Fruit fly (Drosophila melanogaster) whole organism, embryonic: ENCODE measurements around the gene CG12948.

Experiments
- Atf3 ChIP-seq: fragments of 200-800 bp; sonication (Bioruptor generic); optimal IDR thresholded peaks from 3 replicates; lab custom pipeline; 2016; ENCODE audit warnings: missing biosample characterization, missing genetic modification characterization
- CG10147 ChIP-seq: fragments of 200-800 bp; sonication (Bioruptor generic); optimal IDR thresholded peaks from 2 replicates; lab custom pipeline; 2019; ENCODE audit warnings: missing biosample characterization, mild to moderate bottlenecking, missing genetic modification characterization, moderate library complexity
- CG10431 ChIP-seq: fragments of 200-800 bp; sonication (Bioruptor generic); optimal IDR thresholded peaks from 3 replicates; lab custom pipeline; 2018; ENCODE audit warnings: missing biosample characterization, mild to moderate bottlenecking, missing genetic modification characterization
- CG12769 ChIP-seq: fragments of 200-800 bp; sonication (Bioruptor generic); optimal IDR thresholded peaks from 2 replicates; lab custom pipeline; 2019; ENCODE audit warnings: missing biosample characterization, mild to moderate bottlenecking, missing genetic modification characterization, moderate library complexity
- CG16779 ChIP-seq: fragments of 200-800 bp; sonication (Bioruptor generic); IDR thresholded peaks from 2 replicates; pipeline ENCODE4 v1.3.6; 2022; ENCODE audit warnings: missing biosample characterization, missing genetic modification characterization
- CG17802 ChIP-seq: fragments of 200-800 bp; sonication (Bioruptor generic); optimal IDR thresholded peaks from 2 replicates; lab custom pipeline; 2018; ENCODE audit warnings: missing biosample characterization, mild to moderate bottlenecking, missing genetic modification characterization, moderate library complexity
- CG18619 ChIP-seq: fragments of 200-800 bp; sonication (Bioruptor generic); optimal IDR thresholded peaks from 3 replicates; lab custom pipeline; 2017; ENCODE audit warnings: missing biosample characterization, mild to moderate bottlenecking, missing genetic modification characterization
- CG30431 ChIP-seq: fragments of 200-800 bp; sonication (Bioruptor generic); optimal IDR thresholded peaks from 2 replicates; lab custom pipeline; 2017; ENCODE audit warnings: missing biosample characterization, missing genetic modification characterization
- CG3065 ChIP-seq: fragments of 200-800 bp; sonication (Bioruptor generic); optimal IDR thresholded peaks from 2 replicates; lab custom pipeline; 2016; ENCODE audit warnings: missing biosample characterization, missing genetic modification characterization
- CG3847 ChIP-seq: fragments of 200-800 bp; sonication (Bioruptor generic); IDR thresholded peaks from 2 replicates; pipeline ENCODE4 v1.3.6; 2022; ENCODE audit warnings: missing biosample characterization, missing genetic modification characterization
- CG4328 ChIP-seq: fragments of 200-800 bp; sonication (Bioruptor generic); optimal IDR thresholded peaks from 3 replicates; lab custom pipeline; 2017; ENCODE audit warnings: missing biosample characterization, missing genetic modification reagents, missing genetic modification characterization
- CG4854 ChIP-seq: fragments of 200-800 bp; sonication (Bioruptor generic); optimal IDR thresholded peaks from 2 replicates; lab custom pipeline; 2016; ENCODE audit warnings: missing biosample characterization, missing genetic modification characterization, inconsistent platforms
- CG6689 ChIP-seq: fragments of 200-800 bp; sonication (Bioruptor generic); IDR thresholded peaks from 2 replicates; pipeline ENCODE4 v1.3.6; 2022; ENCODE audit warnings: missing biosample characterization, missing genetic modification characterization
- CG6791 ChIP-seq: fragments of 200-800 bp; sonication (Bioruptor generic); IDR thresholded peaks from 3 replicates; pipeline ENCODE4 v1.3.6; 2022; ENCODE audit warnings: missing biosample characterization, missing genetic modification characterization; ENCODE audit not compliant: partially characterized antibody
- CG7963 ChIP-seq: fragments of 200-800 bp; sonication (Bioruptor generic); IDR thresholded peaks from 3 replicates; pipeline ENCODE4 v1.3.6; 2022; ENCODE audit warnings: missing biosample characterization, missing genetic modification characterization; ENCODE audit not compliant: partially characterized antibody
- CG8089 ChIP-seq: fragments of 200-800 bp; sonication (Bioruptor generic); optimal IDR thresholded peaks from 3 replicates; lab custom pipeline; 2016; ENCODE audit warnings: missing biosample characterization, missing genetic modification characterization
- CG8388 ChIP-seq: fragments of 200-800 bp; sonication (Bioruptor generic); optimal IDR thresholded peaks from 2 replicates; lab custom pipeline; 2019; ENCODE audit warnings: missing biosample characterization, mild to moderate bottlenecking, missing genetic modification characterization, moderate library complexity
- CkIIα-i1 ChIP-seq: fragments of 200-800 bp; sonication (Bioruptor generic); IDR thresholded peaks from 2 replicates; pipeline ENCODE4 v1.3.6; 2022; ENCODE audit warnings: missing biosample characterization, missing genetic modification characterization
- CoRest ChIP-seq: fragments of 200-800 bp; sonication (Bioruptor generic); optimal IDR thresholded peaks from 3 replicates; lab custom pipeline; 2018; ENCODE audit warnings: missing biosample characterization, mild to moderate bottlenecking, missing genetic modification characterization, moderate library complexity
- D19B ChIP-seq: fragments of 200-800 bp; sonication (Bioruptor generic); optimal IDR thresholded peaks from 2 replicates; lab custom pipeline; 2017; ENCODE audit warnings: missing biosample characterization, mild to moderate bottlenecking, missing genetic modification characterization
- Drgx ChIP-seq: fragments of 200-800 bp; sonication (Bioruptor generic); IDR thresholded peaks from 2 replicates; pipeline ENCODE4 v1.3.6; 2022; ENCODE audit warnings: missing biosample characterization, missing genetic modification characterization
- E2f1 ChIP-seq: fragments of 200-800 bp; sonication (Bioruptor generic); IDR thresholded peaks from 2 replicates; pipeline ENCODE4 v1.3.6; 2022; ENCODE audit warnings: missing biosample characterization, missing genetic modification characterization
- Ets65A ChIP-seq: fragments of 200-800 bp; sonication (Bioruptor generic); peaks from one replicate; lab custom pipeline; 2016; ENCODE audit warnings: missing biosample characterization, missing genetic modification characterization
- MBD-R2 ChIP-seq: fragments of 200-800 bp; sonication (Bioruptor generic); IDR thresholded peaks from 2 replicates; pipeline ENCODE4 v1.3.6; 2022; ENCODE audit warnings: missing biosample characterization, missing genetic modification characterization
- Nf-YA ChIP-seq: fragments of 200-800 bp; sonication (Bioruptor generic); IDR thresholded peaks from 2 replicates; pipeline ENCODE4 v1.3.6; 2022; ENCODE audit warnings: missing biosample characterization, missing genetic modification characterization
- Opbp ChIP-seq: fragments of 200-800 bp; sonication (Bioruptor generic); IDR thresholded peaks from 3 replicates; pipeline ENCODE4 v1.3.6; 2022; ENCODE audit warnings: missing biosample characterization, missing genetic modification characterization; ENCODE audit not compliant: partially characterized antibody
- Optix ChIP-seq: fragments of 200-800 bp; sonication (Bioruptor generic); IDR thresholded peaks from 3 replicates; pipeline ENCODE4 v1.3.6; 2022; ENCODE audit warnings: missing biosample characterization, missing genetic modification characterization
- Sry-δ ChIP-seq: fragments of 200-800 bp; sonication (Bioruptor generic); optimal IDR thresholded peaks from 2 replicates; lab custom pipeline; 2016; ENCODE audit warnings: missing biosample characterization, missing genetic modification characterization
- Xbp1 ChIP-seq: fragments of 200-800 bp; sonication (Bioruptor generic); optimal IDR thresholded peaks from 3 replicates; lab custom pipeline; 2016; ENCODE audit warnings: missing biosample characterization, mild to moderate bottlenecking, missing genetic modification characterization
- aop ChIP-seq: fragments of 200-800 bp; sonication (Bioruptor generic); IDR thresholded peaks from 2 replicates; pipeline ENCODE4 v1.3.6; 2022; ENCODE audit warnings: missing biosample characterization, missing genetic modification characterization
- ara ChIP-seq: fragments of 200-800 bp; sonication (Bioruptor generic); IDR thresholded peaks from 2 replicates; pipeline ENCODE4 v1.3.6; 2022; ENCODE audit warnings: missing biosample characterization, missing genetic modification characterization
- cato ChIP-seq: fragments of 200-800 bp; sonication (Bioruptor generic); optimal IDR thresholded peaks from 2 replicates; lab custom pipeline; 2016; ENCODE audit warnings: missing biosample characterization, missing genetic modification characterization, borderline replicate concordance
- ci ChIP-seq: fragments of 200-800 bp; sonication (Bioruptor generic); IDR thresholded peaks from 3 replicates; pipeline ENCODE4 v1.3.6; 2022; ENCODE audit warnings: missing biosample characterization, missing genetic modification characterization
- crc ChIP-seq: fragments of 200-800 bp; sonication (Bioruptor generic); optimal IDR thresholded peaks from 2 replicates; lab custom pipeline; 2016; ENCODE audit warnings: missing biosample characterization, missing genetic modification characterization
- da ChIP-seq: fragments of 200-800 bp; sonication (Bioruptor generic); optimal IDR thresholded peaks from 2 replicates; lab custom pipeline; 2016; ENCODE audit warnings: missing biosample characterization, missing genetic modification characterization
- dati ChIP-seq: fragments of 200-800 bp; sonication (Bioruptor generic); IDR thresholded peaks from 2 replicates; pipeline ENCODE4 v1.3.6; 2022; ENCODE audit warnings: missing biosample characterization, missing genetic modification characterization
- ewg ChIP-seq: fragments of 200-800 bp; sonication (Bioruptor generic); optimal IDR thresholded peaks from 3 replicates; lab custom pipeline; 2017; ENCODE audit warnings: mild to moderate bottlenecking, missing biosample characterization, missing genetic modification reagents, missing genetic modification characterization
- gce ChIP-seq: fragments of 200-800 bp; sonication (Bioruptor generic); IDR thresholded peaks from 3 replicates; pipeline ENCODE4 v1.3.6; 2022; ENCODE audit warnings: missing biosample characterization, missing genetic modification characterization
- gcm ChIP-seq: fragments of 200-800 bp; sonication (Bioruptor generic); optimal IDR thresholded peaks from 2 replicates; lab custom pipeline; 2019; ENCODE audit warnings: missing biosample characterization, mild to moderate bottlenecking, missing genetic modification characterization, moderate library complexity
- lov ChIP-seq, 2 experiments: fragments of 200-800 bp in 1 of 2; fragments of >200 bp in 1 of 2; sonication (Bioruptor generic) in 1 of 2; IDR thresholded peaks in 1 of 2; optimal IDR thresholded peaks in 1 of 2; 2 replicates in 1 of 2; 3 replicates in 1 of 2; pipeline versions ENCODE4 v1.3.6 to Lab custom; 2017 to 2022; ENCODE audit warnings: missing biosample characterization in 1 of 2, missing genetic modification characterization in 1 of 2
- luna ChIP-seq: fragments of 200-800 bp; sonication (Bioruptor generic); optimal IDR thresholded peaks from 2 replicates; lab custom pipeline; 2016; ENCODE audit warnings: missing biosample characterization, missing genetic modification characterization
- nerfin-1 ChIP-seq: fragments of 200-800 bp; sonication (Bioruptor generic); optimal IDR thresholded peaks from 3 replicates; lab custom pipeline; 2019; ENCODE audit warnings: missing biosample characterization, mild to moderate bottlenecking, missing genetic modification characterization, moderate library complexity
- nmo ChIP-seq: fragments of 200-800 bp; sonication (Bioruptor generic); optimal IDR thresholded peaks from 2 replicates; lab custom pipeline; 2018; ENCODE audit warnings: missing biosample characterization, mild to moderate bottlenecking, missing genetic modification characterization, moderate library complexity
- salm ChIP-seq: fragments of 200-800 bp; sonication (Bioruptor generic); optimal IDR thresholded peaks from 2 replicates; lab custom pipeline; 2018; ENCODE audit warnings: missing biosample characterization, mild to moderate bottlenecking, missing genetic modification characterization
- schlank ChIP-seq: fragments of 200-800 bp; sonication (Bioruptor generic); optimal IDR thresholded peaks from 2 replicates; lab custom pipeline; 2018; ENCODE audit warnings: missing biosample characterization, mild to moderate bottlenecking, missing genetic modification characterization
- ssp ChIP-seq: fragments of 200-800 bp; sonication (Bioruptor generic); IDR thresholded peaks from 2 replicates; pipeline ENCODE4 v1.3.6; 2022; ENCODE audit warnings: missing biosample characterization, missing genetic modification characterization
- tgo ChIP-seq: fragments of 200-800 bp; sonication (Bioruptor generic); IDR thresholded peaks from 3 replicates; pipeline ENCODE4 v1.3.6; 2022; ENCODE audit warnings: missing biosample characterization, missing genetic modification characterization
- unc-4 ChIP-seq: fragments of 200-800 bp; sonication (Bioruptor generic); IDR thresholded peaks from 2 replicates; pipeline ENCODE4 v1.3.6; 2022; ENCODE audit warnings: missing biosample characterization, missing genetic modification characterization; ENCODE audit not compliant: partially characterized antibody
- vfl ChIP-seq: fragments of 200-800 bp; sonication (Bioruptor generic); optimal IDR thresholded peaks from 2 replicates; lab custom pipeline; 2016; ENCODE audit warnings: missing biosample characterization, missing genetic modification characterization
- zen ChIP-seq: fragments of 200-800 bp; sonication (Bioruptor generic); optimal IDR thresholded peaks from 3 replicates; lab custom pipeline; 2018; ENCODE audit warnings: missing biosample characterization, mild to moderate bottlenecking, missing genetic modification characterization, moderate library complexity

Gene CG12948

DNA sequence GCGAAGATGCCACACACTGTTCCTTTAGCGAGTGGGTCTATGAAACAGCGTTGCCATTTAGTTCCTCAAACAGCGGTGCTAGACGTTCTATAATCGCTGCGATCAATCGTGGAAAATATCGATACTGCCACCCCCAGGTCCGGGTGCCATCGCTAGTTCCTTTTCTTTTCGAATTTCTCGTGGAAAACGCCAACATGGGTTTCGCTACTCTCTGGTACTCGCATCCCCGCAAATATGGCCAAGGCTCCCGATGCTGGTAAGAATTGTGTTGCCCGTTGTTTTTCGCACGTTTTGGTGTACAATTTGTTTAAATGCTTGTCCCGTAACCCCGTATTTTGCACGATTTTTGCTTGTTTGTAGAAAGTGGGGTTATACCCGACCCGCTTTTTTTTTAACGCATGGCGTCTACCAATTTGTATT is 30.4 kb upstream of the CG12948 start, which contains the start of gene RpS29 (continued):
- TF ChIP-seq lov (optimal IDR thresholded peaks at IDR 0.05; lab: Kevin White, UChicago), result no peak
- peak; percentile 62; the same call in 1 of the 3 replicates for TF ChIP-seq lov (GFP tag; IDR thresholded peaks at IDR 0.05; lab: Robert Waterston, UW)
- peak; percentile 63 for TF ChIP-seq CoRest (tag; lab: Kevin White, UChicago)
- TF ChIP-seq Nf-YA, result peak; percentile 59
- TF ChIP-seq CG4328, result peak; percentile 87
- peak; percentile 49 for TF ChIP-seq ssp
- TF ChIP-seq nmo (GFP tag; lab: Kevin White, UChicago), result peak; percentile 78
- TF ChIP-seq schlank, result peak; percentile 85
- peak; percentile 57 for TF ChIP-seq ewg (GFP tag; lab: Kevin White, UChicago)
- TF ChIP-seq D19B (GFP tag; lab: Kevin White, UChicago), result no peak
- 0 out of 2 replicates have a peak, but pooled peaks have one; percentile 33 for TF ChIP-seq Drgx (GFP tag; lab: Robert Waterston, UW)
- TF ChIP-seq CG17802 (tag; lab: Kevin White, UChicago), result peak; percentile 53
- TF ChIP-seq CG6689, result peak; percentile 28; the same call in 1 of the 2 replicates
- TF ChIP-seq gce (GFP tag; lab: Robert Waterston, UW), result peak; percentile 55; the same call in 1 of the 3 replicates
- TF ChIP-seq zen (tag; lab: Kevin White, UChicago), result peak; percentile 39
- TF ChIP-seq aop, result peak; percentile 97
- TF ChIP-seq vfl (GFP tag; lab: Kevin White, UChicago), result peak; percentile 79
- peak; percentile 74 for TF ChIP-seq gcm (GFP tag; lab: Kevin White, UChicago)
- peak; percentile 52 for TF ChIP-seq da (GFP tag; lab: Kevin White, UChicago)
- peak; percentile 79 for TF ChIP-seq CG7963 (GFP tag; lab: Robert Waterston, UW)
- peak; percentile 38 for TF ChIP-seq cato (GFP tag; lab: Kevin White, UChicago)
- TF ChIP-seq CG8089, result peak; percentile 80
- peak; percentile 58 for TF ChIP-seq CG10147
- TF ChIP-seq Atf3, result peak; percentile 73
- TF ChIP-seq tgo, result peak; percentile 65
- peak; percentile 60 for TF ChIP-seq E2f1
- peak; percentile 85 for TF ChIP-seq Xbp1 (GFP tag; lab: Kevin White, UChicago)
- TF ChIP-seq ci (GFP tag; lab: Robert Waterston, UW), result peak; percentile 93
- TF ChIP-seq dati (GFP tag; lab: Robert Waterston, UW), result no peak
- peak; percentile 89 for TF ChIP-seq CG12769 (tag; lab: Kevin White, UChicago)
- TF ChIP-seq CG3847 (GFP tag; lab: Robert Waterston, UW), result peak; percentile 97
- TF ChIP-seq CG8388 (GFP tag; lab: Kevin White, UChicago), result peak; percentile 52
- TF ChIP-seq CG6791 (GFP tag; lab: Robert Waterston, UW), result peak; percentile 97
- peak; percentile 88 for TF ChIP-seq luna (GFP tag; lab: Kevin White, UChicago)
- peak; percentile 64 for TF ChIP-seq salm (tag; lab: Kevin White, UChicago)
- peak; percentile 67 for TF ChIP-seq CG16779 (GFP tag; lab: Robert Waterston, UW)
- TF ChIP-seq CG30431 (GFP tag; lab: Kevin White, UChicago), result peak; percentile 47
- peak; percentile 83 for TF ChIP-seq CG18619 (GFP tag; lab: Kevin White, UChicago)
- 0 out of 2 replicates have a peak, but pooled peaks have one; percentile 33 for TF ChIP-seq CkIIα-i1 (GFP tag; lab: Robert Waterston, UW)
- TF ChIP-seq MBD-R2 (GFP tag; lab: Robert Waterston, UW), result peak; percentile 78
- TF ChIP-seq CG4854 (GFP tag; lab: Kevin White, UChicago), result peak; percentile 57
- peak; percentile 70 for TF ChIP-seq CG10431 (GFP tag; lab: Kevin White, UChicago)
- peak; percentile 46; the same call in 1 of the 3 replicates for TF ChIP-seq Optix (GFP tag; lab: Robert Waterston, UW)
- peak; percentile 97 for TF ChIP-seq unc-4 (GFP tag; lab: Robert Waterston, UW)
- peak; percentile 75 for TF ChIP-seq nerfin-1 (tag; lab: Kevin White, UChicago)
- TF ChIP-seq crc (GFP tag; lab: Kevin White, UChicago), result peak; percentile 69
- peak; percentile 99 for TF ChIP-seq Ets65A (GFP tag; lab: Kevin White, UChicago)
- peak; percentile 29 for TF ChIP-seq CG3065 (GFP tag; lab: Kevin White, UChicago)
- peak; percentile 100 for TF ChIP-seq Sry-δ (GFP tag; lab: Kevin White, UChicago)
- TF ChIP-seq Opbp (GFP tag; lab: Robert Waterston, UW), result peak; percentile 97
- peak; percentile 60; the same call in 1 of the 2 replicates for TF ChIP-seq ara (GFP tag; lab: Robert Waterston, UW)
